Worm (Caenorhabditis elegans): Measurements from ENCODE around the gene E02H4.5.

The E02H4.5 gene

ce11 chrX:14255973-14256372 lies 1.0 kb upstream of the E02H4.5 start, which contains the start of gene E02H4.7:
TSS of gene E02H4.7 (plus strand) at chrX:14256273.
- TF ChIP-seq nhr-28 (tag; optimal IDR thresholded peaks at IDR 0.05) (no peak), unc-98 (GFP tag; IDR thresholded peaks at IDR 0.05) (no peak), nhr-12 (tag; optimal IDR thresholded peaks at IDR 0.05) (no peak), efl-1 (optimal IDR thresholded peaks at IDR 0.05) (no peak), efl-1 (GFP tag; optimal IDR thresholded peaks at IDR 0.05 in 1 of 2) (peak in 1 of 2 experiments; percentile 68), pqm-1 (tag; optimal IDR thresholded peaks at IDR 0.05) (no peak), elt-2 (tag; optimal IDR thresholded peaks at IDR 0.05) (peak; percentile 43), mef-2 (tag; optimal IDR thresholded peaks at IDR 0.05) (no peak), isw-1 (GFP tag; IDR thresholded peaks at IDR 0.05) (no peak)

- TF ChIP-seq unc-86 (tag; optimal IDR thresholded peaks at IDR 0.05) (no peak), ces-1 (GFP tag; optimal IDR thresholded peaks at IDR 0.05) (no peak), snu-23 (GFP tag; optimal IDR thresholded peaks at IDR 0.05) (no peak), blmp-1 (tag; optimal IDR thresholded peaks at IDR 0.05) (no peak), nhr-20 (tag; optimal IDR thresholded peaks at IDR 0.05) (no peak), ceh-90 (tag; optimal IDR thresholded peaks at IDR 0.05) (no peak), fos-1 (tag; optimal IDR thresholded peaks at IDR 0.05) (no peak), elt-2 (tag; optimal IDR thresholded peaks at IDR 0.05) (no peak)
These were observed 2.9 kb downstream of the E02H4.5 start, which contains the start of gene E02H4.6 for ce11 chrX:14252042-14252441. TSS of gene E02H4.6 (minus strand) at chrX:14252142.

ce11 chrX:14247436-14248103 lies 7.4 kb downstream of the E02H4.5 start, which contains the start of gene K04C1.5:
TSS of gene K04C1.5 (plus strand) at chrX:14248053.
- TF ChIP-seq alr-1 (tag; optimal IDR thresholded peaks at IDR 0.05; ENCODE audit: borderline replicate concordance) (no peak), mef-2 (tag; optimal IDR thresholded peaks at IDR 0.05) (no peak), xbp-1 (tag; optimal IDR thresholded peaks at IDR 0.05) (no peak), ces-1 (GFP tag; optimal IDR thresholded peaks at IDR 0.05) (no peak), isw-1 (GFP tag; IDR thresholded peaks at IDR 0.05) (no peak), C34B4.2 (tag; optimal IDR thresholded peaks at IDR 0.05) (no peak), blmp-1 (tag; optimal IDR thresholded peaks at IDR 0.05) (no peak), nhr-11 (tag; optimal IDR thresholded peaks at IDR 0.05) (no peak), lin-39 (tag; optimal IDR thresholded peaks at IDR 0.05) (no peak), snu-23 (GFP tag; optimal IDR thresholded peaks at IDR 0.05) (no peak), dsc-1 (tag; optimal IDR thresholded peaks at IDR 0.05) (no peak), unc-98 (GFP tag; IDR thresholded peaks at IDR 0.05) (no peak), irx-1 (tag; optimal IDR thresholded peaks at IDR 0.05) (no peak), snpc-4 (tag; optimal IDR thresholded peaks at IDR 0.05) (no peak), fos-1 (tag; optimal IDR thresholded peaks at IDR 0.05) (no peak), nhr-71 (tag; optimal IDR thresholded peaks at IDR 0.05) (no peak)

- TF ChIP-seq skn-1 (tag; optimal IDR thresholded peaks at IDR 0.05) (no peak), sup-37 (GFP tag; optimal IDR thresholded peaks at IDR 0.05) (no peak), C04F5.9 (tag; optimal IDR thresholded peaks at IDR 0.05) (no peak), jun-1 (tag; optimal IDR thresholded peaks at IDR 0.05) (no peak), fos-1 (tag; optimal IDR thresholded peaks at IDR 0.05) (no peak), ets-5 (GFP tag; IDR thresholded peaks at IDR 0.05) (no peak), unc-30 (tag; optimal IDR thresholded peaks at IDR 0.05) (no peak), ama-1 (optimal IDR thresholded peaks at IDR 0.05) (no peak)
These were observed 8.4 kb downstream of the E02H4.5 start, which contains the start of gene mlc-6 for ce11 chrX:14246518-14246917. TSS of gene mlc-6 (minus strand) at chrX:14246618.

- TF ChIP-seq C34B4.2 (tag; optimal IDR thresholded peaks at IDR 0.05) (no peak), hlh-17 (GFP tag; optimal IDR thresholded peaks at IDR 0.05; ENCODE audit: borderline replicate concordance) (no peak), alr-1 (tag; optimal IDR thresholded peaks at IDR 0.05; ENCODE audit: borderline replicate concordance) (no peak), lin-13 (GFP tag; optimal IDR thresholded peaks at IDR 0.05) (no peak), mdl-1 (tag; optimal IDR thresholded peaks at IDR 0.05) (peak in 1 of 2 experiments; percentile 7), dpl-1 (GFP tag; optimal IDR thresholded peaks at IDR 0.05) (peak in 2 of 3 experiments; percentile 4 to 19), fkh-10 (GFP tag; optimal IDR thresholded peaks at IDR 0.05) (no peak), elt-3 (tag; optimal IDR thresholded peaks at IDR 0.05) (no peak), unc-62 (GFP tag; optimal IDR thresholded peaks at IDR 0.05) (no peak), egl-13 (tag; optimal IDR thresholded peaks at IDR 0.05) (no peak), nhr-19 (GFP tag; conservative IDR thresholded peaks at IDR 0.05) (no peak), unc-130 (tag; optimal IDR thresholded peaks at IDR 0.05) (no peak), lin-14 (GFP tag; optimal IDR thresholded peaks at IDR 0.05) (no peak), ztf-4 (tag; optimal IDR thresholded peaks at IDR 0.05) (no peak), lin-35 (GFP tag; optimal IDR thresholded peaks at IDR 0.05) (peak in 1 of 2 experiments; percentile 49), pax-3 (tag; optimal IDR thresholded peaks at IDR 0.05) (no peak)
These were observed 10.4 kb downstream of the E02H4.5 start for ce11 chrX:14244493-14244892.

Data from whole organism, L1 larva.